Worm (Caenorhabditis elegans) whole organism, L3 larva: Measurements from ENCODE around the gene C37E2.3.

Experiments used
- R02D3.7 ChIP-seq: fragments of 150-350 bp; optimal IDR thresholded peaks from 2 replicates; lab custom pipeline; 2014; ENCODE audit warnings: missing biosample characterization, missing genetic modification characterization
- ZK546.5 ChIP-seq: sonication (generic microtip); optimal IDR thresholded peaks from 2 replicates; lab custom pipeline; 2017; ENCODE audit warnings: missing biosample characterization, missing genetic modification characterization
- aly-2 ChIP-seq: fragments of 150-350 bp; optimal IDR thresholded peaks from 2 replicates; lab custom pipeline; 2014; ENCODE audit warnings: missing biosample characterization, missing genetic modification characterization
- ceh-16 ChIP-seq: sonication (generic microtip); optimal IDR thresholded peaks from 2 replicates; lab custom pipeline; 2017; ENCODE audit warnings: missing biosample characterization, missing genetic modification characterization
- ceh-28 ChIP-seq: fragments of 150-350 bp; optimal IDR thresholded peaks from 2 replicates; lab custom pipeline; 2014; ENCODE audit warnings: missing biosample characterization, missing genetic modification reagents, missing genetic modification characterization
- ceh-82 ChIP-seq: fragments of 150-350 bp; optimal IDR thresholded peaks from 2 replicates; lab custom pipeline; 2014; ENCODE audit warnings: missing biosample characterization, missing genetic modification characterization
- ceh-9 ChIP-seq: sonication (generic microtip); optimal IDR thresholded peaks from 2 replicates; lab custom pipeline; 2018; ENCODE audit warnings: missing biosample characterization, missing genetic modification characterization
- daf-12 ChIP-seq: fragments of 150-350 bp; optimal IDR thresholded peaks from 2 replicates; lab custom pipeline; 2014; ENCODE audit warnings: missing biosample characterization, missing genetic modification reagents, missing genetic modification characterization
- egl-27 ChIP-seq: sonication (generic microtip); optimal IDR thresholded peaks from 4 replicates; lab custom pipeline; 2017; ENCODE audit warnings: missing biosample characterization, missing genetic modification reagents, missing genetic modification characterization
- egl-5 ChIP-seq: fragments of 150-350 bp; optimal IDR thresholded peaks from 2 replicates; lab custom pipeline; 2017; ENCODE audit warnings: missing biosample characterization, missing genetic modification reagents, missing genetic modification characterization, inconsistent platforms
- elt-1 ChIP-seq: fragments of 150-350 bp; optimal IDR thresholded peaks from 2 replicates; lab custom pipeline; 2014; ENCODE audit warnings: missing biosample characterization, missing genetic modification characterization
- elt-2 ChIP-seq: sonication (generic microtip); optimal IDR thresholded peaks from 2 replicates; lab custom pipeline; 2016; ENCODE audit warnings: missing genetic modification reagents, mild to moderate bottlenecking, missing genetic modification characterization, missing compliant biosample characterization
- elt-3 ChIP-seq, 3 experiments: fragments of 150-350 bp in 1 of 3; sonication (generic microtip) in 2 of 3; optimal IDR thresholded peaks; 2 replicates in 2 of 3; 4 replicates in 1 of 3; lab custom pipeline; 2014 to 2017; ENCODE audit warnings: missing biosample characterization in 3 of 3, missing genetic modification characterization in 3 of 3
- eor-1 ChIP-seq, 2 experiments: fragments of 150-350 bp; optimal IDR thresholded peaks; 2 replicates each; lab custom pipeline; 2014 to 2018; ENCODE audit warnings: missing biosample characterization in 2 of 2, missing genetic modification characterization in 2 of 2
- fkh-10 ChIP-seq: sonication (generic microtip); optimal IDR thresholded peaks from 2 replicates; lab custom pipeline; 2017; ENCODE audit warnings: missing biosample characterization, missing genetic modification reagents, missing genetic modification characterization
- fkh-2 ChIP-seq: fragments of 150-350 bp; optimal IDR thresholded peaks from 2 replicates; lab custom pipeline; 2014; ENCODE audit warnings: missing biosample characterization, missing genetic modification reagents, missing genetic modification characterization
- fos-1 ChIP-seq: fragments of 150-350 bp; optimal IDR thresholded peaks from 2 replicates; lab custom pipeline; 2014; ENCODE audit warnings: missing biosample characterization, missing genetic modification characterization
- hmg-11 ChIP-seq: sonication (generic microtip); optimal IDR thresholded peaks from 2 replicates; lab custom pipeline; 2016; ENCODE audit warnings: missing genetic modification characterization, missing compliant biosample characterization
- jun-1 ChIP-seq: fragments of 150-350 bp; optimal IDR thresholded peaks from 2 replicates; lab custom pipeline; 2014; ENCODE audit warnings: missing biosample characterization, missing genetic modification reagents, missing genetic modification characterization
- lin-15B ChIP-seq: fragments of 150-350 bp; optimal IDR thresholded peaks from 2 replicates; lab custom pipeline; 2014; ENCODE audit warnings: missing biosample characterization, missing genetic modification characterization
- lsy-12 ChIP-seq: sonication (generic microtip); optimal IDR thresholded peaks from 2 replicates; lab custom pipeline; 2016; ENCODE audit warnings: mild to moderate bottlenecking, missing genetic modification characterization, missing compliant biosample characterization
- mdl-1 ChIP-seq: fragments of 150-350 bp; optimal IDR thresholded peaks from 2 replicates; lab custom pipeline; 2014; ENCODE audit warnings: missing biosample characterization, missing genetic modification characterization
- nfya-1 ChIP-seq: sonication (generic microtip); optimal IDR thresholded peaks from 2 replicates; lab custom pipeline; 2017; ENCODE audit warnings: missing genetic modification characterization, mild to moderate bottlenecking, missing compliant biosample characterization, antibody characterized with exemption, moderate library complexity; ENCODE audit not compliant: insufficient read depth
- nhr-12 ChIP-seq: fragments of 150-350 bp; optimal IDR thresholded peaks from 2 replicates; lab custom pipeline; 2014; ENCODE audit warnings: missing biosample characterization, missing genetic modification characterization
- nhr-23 ChIP-seq: fragments of 150-350 bp; optimal IDR thresholded peaks from 2 replicates; lab custom pipeline; 2014; ENCODE audit warnings: missing biosample characterization, missing genetic modification reagents, missing genetic modification characterization
- nhr-25 ChIP-seq: sonication (generic microtip); optimal IDR thresholded peaks from 2 replicates; lab custom pipeline; 2017; ENCODE audit warnings: missing biosample characterization, missing genetic modification characterization
- nhr-28 ChIP-seq: fragments of 150-350 bp; optimal IDR thresholded peaks from 2 replicates; lab custom pipeline; 2014; ENCODE audit warnings: missing biosample characterization, missing genetic modification characterization
- nhr-43 ChIP-seq: sonication (generic microtip); optimal IDR thresholded peaks from 2 replicates; lab custom pipeline; 2016; ENCODE audit warnings: mild to moderate bottlenecking, missing genetic modification characterization, missing compliant biosample characterization; ENCODE audit not compliant: poor library complexity, severe bottlenecking
- nhr-76 ChIP-seq: fragments of 150-350 bp; sonication (generic microtip); optimal IDR thresholded peaks from 5 replicates; lab custom pipeline; 2014; ENCODE audit warnings: missing biosample characterization, missing genetic modification characterization
- nhr-77 ChIP-seq: fragments of 150-350 bp; optimal IDR thresholded peaks from 2 replicates; lab custom pipeline; 2014; ENCODE audit warnings: missing biosample characterization, missing genetic modification characterization
- pha-4 ChIP-seq: fragments of 150-350 bp; optimal IDR thresholded peaks from 2 replicates; lab custom pipeline; 2014; ENCODE audit warnings: missing biosample characterization, missing genetic modification reagents, missing genetic modification characterization
- pqm-1 ChIP-seq: fragments of 150-350 bp; optimal IDR thresholded peaks from 2 replicates; lab custom pipeline; 2017; ENCODE audit warnings: missing biosample characterization, missing genetic modification characterization, inconsistent platforms
- snpc-4 ChIP-seq: fragments of 150-350 bp; optimal IDR thresholded peaks from 2 replicates; lab custom pipeline; 2014; ENCODE audit warnings: missing biosample characterization, missing genetic modification characterization
- tbx-2 ChIP-seq: sonication (generic microtip); optimal IDR thresholded peaks from 2 replicates; lab custom pipeline; 2016; ENCODE audit warnings: mild to moderate bottlenecking, missing genetic modification characterization, missing compliant biosample characterization
- unc-39 ChIP-seq: sonication (generic microtip); optimal IDR thresholded peaks from 4 replicates; lab custom pipeline; 2017; ENCODE audit warnings: missing biosample characterization, missing genetic modification characterization
- ztf-11 ChIP-seq: fragments of 150-350 bp; optimal IDR thresholded peaks from 2 replicates; lab custom pipeline; 2014; ENCODE audit warnings: missing biosample characterization, missing genetic modification characterization
- ztf-4 ChIP-seq: fragments of 150-350 bp; optimal IDR thresholded peaks from 2 replicates; lab custom pipeline; 2014; ENCODE audit warnings: missing biosample characterization, missing genetic modification characterization

The C37E2.3 gene

DNA sequence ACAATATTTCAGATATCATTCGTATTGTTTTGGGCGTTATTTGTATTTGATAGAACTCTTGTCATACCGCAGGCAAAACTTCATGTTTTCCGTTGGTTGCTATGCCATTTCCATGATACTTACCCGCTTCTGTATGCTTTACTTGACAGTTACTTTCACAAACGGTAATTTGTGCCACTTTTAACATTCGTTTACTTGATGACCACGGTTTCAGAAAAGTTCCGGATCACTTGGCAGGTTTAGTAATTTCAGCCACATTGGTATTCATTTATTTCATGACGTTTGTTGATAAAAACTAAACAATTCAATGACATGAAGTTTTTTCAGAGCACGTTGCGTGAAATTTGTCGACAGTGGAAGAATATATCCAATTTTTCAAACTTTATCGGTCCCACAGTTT is 763 bp upstream of the C37E2.3 start:
- TF ChIP-seq R02D3.7 (tag; lab: Kevin White, UChicago): no peak
- TF ChIP-seq lsy-12 (tag; lab: Kevin White, UChicago): no peak
- no peak for TF ChIP-seq nhr-23
- no peak for TF ChIP-seq nhr-43 (tag; lab: Kevin White, UChicago)
- TF ChIP-seq nfya-1 (tag; lab: Kevin White, UChicago): no peak
- no peak for TF ChIP-seq eor-1 (tag; optimal IDR thresholded peaks at IDR 0.05; lab: Kevin White, UChicago)
- TF ChIP-seq nhr-77: no peak
- TF ChIP-seq fkh-10 (GFP tag; lab: Kevin White, UChicago): no peak
- no peak for TF ChIP-seq ceh-82
- no peak for TF ChIP-seq elt-2 (tag; lab: Kevin White, UChicago)
- TF ChIP-seq fos-1 (tag; lab: Kevin White, UChicago): no peak
- no peak for TF ChIP-seq ceh-16 (tag; lab: Kevin White, UChicago)

DNA sequence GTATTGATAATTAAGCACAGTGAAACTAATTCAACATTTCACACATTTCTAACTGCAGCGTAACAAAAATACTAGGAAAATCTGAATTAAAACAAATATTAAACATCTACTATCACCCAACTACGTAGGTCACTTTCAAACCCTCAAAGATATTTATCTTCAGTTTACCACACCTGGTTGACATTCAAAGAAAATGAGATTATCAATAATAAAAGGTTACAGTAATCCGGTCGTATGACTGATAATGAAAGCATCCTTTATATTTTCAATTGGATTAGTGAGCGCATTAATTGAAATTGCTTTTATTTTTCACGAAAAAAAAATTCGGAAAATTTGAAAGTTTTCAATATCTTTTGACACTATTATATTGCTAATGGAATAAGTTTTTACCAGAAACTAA is 2.3 kb downstream of the C37E2.3 start:
- TF ChIP-seq tbx-2 (tag; lab: Kevin White, UChicago) (no peak), egl-5 (tag; lab: Kevin White, UChicago) (no peak), ceh-28 (tag; lab: Kevin White, UChicago) (no peak), lsy-12 (tag; lab: Kevin White, UChicago) (no peak), ZK546.5 (tag; lab: Kevin White, UChicago) (no peak), elt-3 (tag; optimal IDR thresholded peaks at IDR 0.05; lab: Kevin White, UChicago) (no peak), fkh-10 (GFP tag; lab: Kevin White, UChicago) (no peak), aly-2 (tag; lab: Kevin White, UChicago) (no peak), ceh-16 (tag; lab: Kevin White, UChicago) (no peak), snpc-4 (tag; lab: Kevin White, UChicago) (no peak), pqm-1 (tag; lab: Kevin White, UChicago) (no peak)

- no peak for TF ChIP-seq daf-12 (tag; lab: Kevin White, UChicago)
- no peak for TF ChIP-seq fkh-2
- no peak for TF ChIP-seq mdl-1 (tag; lab: Kevin White, UChicago)
- TF ChIP-seq lin-15B: no peak
- no peak for TF ChIP-seq lsy-12 (tag; lab: Kevin White, UChicago)
- TF ChIP-seq hmg-11: no peak
- no peak for TF ChIP-seq unc-39
- no peak for TF ChIP-seq jun-1 (tag; lab: Kevin White, UChicago)
- TF ChIP-seq ceh-82: no peak
- no peak for TF ChIP-seq R02D3.7 (tag; lab: Kevin White, UChicago)
- no peak for TF ChIP-seq ztf-4 (tag; lab: Kevin White, UChicago)
- TF ChIP-seq nhr-28 (tag; lab: Kevin White, UChicago): no peak
- no peak for TF ChIP-seq nhr-25 (tag; lab: Kevin White, UChicago)
- TF ChIP-seq pqm-1 (tag; lab: Kevin White, UChicago): no peak
- TF ChIP-seq ceh-9 (tag; lab: Kevin White, UChicago): no peak
- no peak for TF ChIP-seq elt-2 (tag; lab: Kevin White, UChicago)
- no peak for TF ChIP-seq elt-1 (tag; lab: Kevin White, UChicago)
Observed at ce11 chrX:14185631-14186030, 5.4 kb downstream of the C37E2.3 start.

DNA sequence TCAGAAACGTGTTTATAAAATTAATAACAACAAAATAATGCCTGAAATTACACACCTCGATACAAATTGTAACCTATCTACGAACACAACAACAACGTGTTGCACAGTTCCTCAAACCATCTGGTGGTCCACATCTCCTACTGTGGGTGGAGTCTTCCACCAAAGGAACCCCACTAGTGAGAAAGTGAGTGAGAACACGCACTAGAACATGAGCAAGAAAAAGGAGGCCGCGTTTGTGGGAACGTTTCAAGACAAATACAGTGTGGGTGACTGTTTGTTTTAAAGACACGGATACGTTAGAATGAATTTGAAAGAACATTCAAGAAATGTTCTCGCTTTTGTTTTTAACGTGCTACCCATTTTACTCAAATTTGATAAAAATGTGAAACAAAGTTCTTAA is 6.2 kb downstream of the C37E2.3 start, which contains the start of gene ceh-36:
ceh-36 (minus strand) TSS at position 101 of the 400 bp plus-strand sequence.
- TF ChIP-seq ceh-28 (tag; lab: Kevin White, UChicago): no peak
- TF ChIP-seq lin-15B: no peak
- TF ChIP-seq egl-27 (tag; lab: Kevin White, UChicago): no peak
- no peak for TF ChIP-seq lsy-12 (tag; lab: Kevin White, UChicago)
- TF ChIP-seq nhr-76: no peak
- no peak for TF ChIP-seq elt-1 (tag; lab: Kevin White, UChicago)
- no peak for TF ChIP-seq ztf-11 (tag; lab: Kevin White, UChicago)
- TF ChIP-seq R02D3.7 (tag; lab: Kevin White, UChicago): no peak
- TF ChIP-seq pha-4 (tag; lab: Kevin White, UChicago): no peak
- TF ChIP-seq mdl-1 (tag; lab: Kevin White, UChicago): no peak
- TF ChIP-seq jun-1 (tag; lab: Kevin White, UChicago): no peak
- TF ChIP-seq elt-3 (tag; optimal IDR thresholded peaks at IDR 0.05; lab: Kevin White, UChicago): no peak
- no peak for TF ChIP-seq ceh-16 (tag; lab: Kevin White, UChicago)
- TF ChIP-seq aly-2 (tag; lab: Kevin White, UChicago): no peak
- TF ChIP-seq pqm-1 (tag; lab: Kevin White, UChicago): no peak
- TF ChIP-seq nhr-12 (tag; lab: Kevin White, UChicago): no peak
- TF ChIP-seq hmg-11: no peak
- TF ChIP-seq ztf-4 (tag; lab: Kevin White, UChicago): no peak
- no peak for TF ChIP-seq fkh-10 (GFP tag; lab: Kevin White, UChicago)
